Fruit fly (Drosophila melanogaster) whole organism, prepupa: Measurements from ENCODE around the gene Acp63F.
A peak's percentile ranks its signal among the peaks of the same experiment; 100 is the strongest.

Source experiments
- Blimp-1 ChIP-seq: fragments of 200-800 bp; sonication (Bioruptor generic); optimal IDR thresholded peaks from 3 replicates; lab custom pipeline; 2017; ENCODE audit warnings: missing biosample characterization, missing genetic modification characterization, mild to moderate bottlenecking, moderate library complexity, missing genetic modification reagents
- CG11294 ChIP-seq: fragments of 200-800 bp; sonication (Bioruptor generic); IDR thresholded peaks from 2 replicates; pipeline ENCODE4 v1.3.6; 2022; ENCODE audit warnings: missing biosample characterization, missing genetic modification characterization
- CG1621 ChIP-seq: fragments of 200-800 bp; sonication (Bioruptor generic); optimal IDR thresholded peaks from 3 replicates; lab custom pipeline; 2018; ENCODE audit warnings: missing biosample characterization, mild to moderate bottlenecking, missing genetic modification characterization
- Ets96B ChIP-seq: fragments of 200-800 bp; optimal IDR thresholded peaks from 2 replicates; lab custom pipeline; 2019; ENCODE audit warnings: missing biosample characterization, mild to moderate bottlenecking, missing genetic modification characterization, moderate library complexity

dm6 chr3L:3826541-3826940 lies 10.4 kb upstream of the Acp63F start:
- TF ChIP-seq CG1621 (no peak), Ets96B (peak; percentile 79), Blimp-1 (peak; percentile 22), CG11294 (peak; percentile 55)
